Fruit fly (Drosophila melanogaster): ENCODE results near the gene Mcm7.
A peak's percentile ranks its signal among the peaks of the same experiment; 100 is the strongest.

Mcm7 gene

DNA sequence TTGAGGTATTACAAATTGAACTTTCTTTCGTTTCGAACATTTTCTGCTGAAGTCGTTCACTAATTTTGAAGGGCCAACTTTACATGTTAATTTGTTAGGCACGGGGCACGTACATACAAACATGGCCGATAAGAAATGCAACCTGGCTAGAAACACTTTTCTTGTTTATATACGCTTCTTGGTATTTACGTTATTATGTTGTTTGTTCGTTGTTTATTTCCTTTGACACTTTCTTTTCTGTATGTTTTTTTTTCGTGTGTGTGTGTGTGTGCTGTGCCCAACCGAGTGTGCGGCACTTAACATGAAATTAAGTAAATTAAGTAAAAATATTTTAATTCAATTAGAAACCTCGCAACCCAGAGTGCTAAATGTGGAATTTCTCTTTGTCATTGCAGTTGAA lies 34.3 kb downstream of the Mcm7 start (continued):
- no peak for TF ChIP-seq CG4404 (GFP tag; IDR thresholded peaks at IDR 0.05)
- TF ChIP-seq toy (GFP tag; IDR thresholded peaks at IDR 0.05): no peak
- no peak for TF ChIP-seq CG10654 (GFP tag; optimal IDR thresholded peaks at IDR 0.05)
- TF ChIP-seq CG14965 (GFP tag; optimal IDR thresholded peaks at IDR 0.05; ENCODE audit: borderline replicate concordance): no peak
- TF ChIP-seq pb (GFP tag; optimal IDR thresholded peaks at IDR 0.05): no peak
- TF ChIP-seq CG18764 (GFP tag; optimal IDR thresholded peaks at IDR 0.05): no peak
- peak; percentile 14 for TF ChIP-seq CG11504 (tag; optimal IDR thresholded peaks at IDR 0.05)
- no peak for TF ChIP-seq CG15269 (tag; optimal IDR thresholded peaks at IDR 0.05)
- TF ChIP-seq CG7271 (tag; optimal IDR thresholded peaks at IDR 0.05): peak; percentile 30
- peak; percentile 18 for TF ChIP-seq CG12299 (tag; optimal IDR thresholded peaks at IDR 0.05)
- no peak for TF ChIP-seq MESR4 (GFP tag; optimal IDR thresholded peaks at IDR 0.05)
- no peak for TF ChIP-seq CG9609 (GFP tag; optimal IDR thresholded peaks at IDR 0.05)
- no peak for TF ChIP-seq MBD-R2 (GFP tag; IDR thresholded peaks at IDR 0.05)
- no peak for TF ChIP-seq Rx (GFP tag; IDR thresholded peaks at IDR 0.05)
- TF ChIP-seq MTF-1 (GFP tag; optimal IDR thresholded peaks at IDR 0.05; ENCODE audit: borderline replicate concordance): peak; percentile 10
- no peak for TF ChIP-seq CG12391 (tag; optimal IDR thresholded peaks at IDR 0.05)
- TF ChIP-seq CG4707 (GFP tag; optimal IDR thresholded peaks at IDR 0.05): peak; percentile 67
- TF ChIP-seq Blimp-1 (GFP tag; optimal IDR thresholded peaks at IDR 0.05): peak; percentile 94
- peak; percentile 21 for TF ChIP-seq CG12236 (GFP tag; optimal IDR thresholded peaks at IDR 0.05)
- TF ChIP-seq CG13624 (GFP tag; optimal IDR thresholded peaks at IDR 0.05): no peak
- peak; percentile 14 for TF ChIP-seq CG1603 (tag; optimal IDR thresholded peaks at IDR 0.05)
- no peak for TF ChIP-seq sd (tag; optimal IDR thresholded peaks at IDR 0.05)
- no peak for TF ChIP-seq vfl (GFP tag; optimal IDR thresholded peaks at IDR 0.05)
- no peak for TF ChIP-seq CG10147 (GFP tag; optimal IDR thresholded peaks at IDR 0.05)
- no peak for TF ChIP-seq lbe (GFP tag; optimal IDR thresholded peaks at IDR 0.05)
- TF ChIP-seq CG17912 (GFP tag; optimal IDR thresholded peaks at IDR 0.05): no peak
- no peak for TF ChIP-seq zen (tag; optimal IDR thresholded peaks at IDR 0.05)
- TF ChIP-seq ara (GFP tag; IDR thresholded peaks at IDR 0.05): peak; percentile 69
- no peak for TF ChIP-seq NC2α (GFP tag; optimal IDR thresholded peaks at IDR 0.05)
- TF ChIP-seq CG14050 (GFP tag; IDR thresholded peaks at IDR 0.05): no peak
- TF ChIP-seq CG2199 (GFP tag; IDR thresholded peaks at IDR 0.05): no peak
- peak; percentile 10 for TF ChIP-seq CG7556 (GFP tag; optimal IDR thresholded peaks at IDR 0.05)
- TF ChIP-seq HmgZ (tag; optimal IDR thresholded peaks at IDR 0.05): no peak
- TF ChIP-seq YL-1 (GFP tag; optimal IDR thresholded peaks at IDR 0.05): no peak
- TF ChIP-seq fd102C (GFP tag; optimal IDR thresholded peaks at IDR 0.05): no peak
- no peak for TF ChIP-seq ind (GFP tag; optimal IDR thresholded peaks at IDR 0.05)
- no peak for TF ChIP-seq Ssrp (tag; optimal IDR thresholded peaks at IDR 0.05)
- no peak for TF ChIP-seq CG9797 (GFP tag; optimal IDR thresholded peaks at IDR 0.05)
- TF ChIP-seq Taf1 (GFP tag; IDR thresholded peaks at IDR 0.05): no peak
- TF ChIP-seq E2f2 (GFP tag; IDR thresholded peaks at IDR 0.05): no peak; the same call in 1 of the 2 replicates
- TF ChIP-seq CG33557 (GFP tag; optimal IDR thresholded peaks at IDR 0.05): peak; percentile 63
- TF ChIP-seq CG31224 (GFP tag; IDR thresholded peaks at IDR 0.05): no peak
- peak; percentile 38; the same call in 1 of the 2 replicates for TF ChIP-seq CG1024 (GFP tag; IDR thresholded peaks at IDR 0.05)
- TF ChIP-seq CG6813 (GFP tag; optimal IDR thresholded peaks at IDR 0.05): peak; percentile 48
- no peak for TF ChIP-seq zfh2 (GFP tag; optimal IDR thresholded peaks at IDR 0.05)
- no peak for TF ChIP-seq her (GFP tag; optimal IDR thresholded peaks at IDR 0.05)
- TF ChIP-seq Fer3 (tag; optimal IDR thresholded peaks at IDR 0.05): no peak
- TF ChIP-seq schlank (tag; optimal IDR thresholded peaks at IDR 0.05): no peak
- no peak for TF ChIP-seq az2 (GFP tag; optimal IDR thresholded peaks at IDR 0.05)
- TF ChIP-seq CG12659 (GFP tag; optimal IDR thresholded peaks at IDR 0.05): peak; percentile 3
- no peak for TF ChIP-seq CG14860 (GFP tag; IDR thresholded peaks at IDR 0.05; ENCODE audit: partially characterized antibody)
